Fruit fly (Drosophila melanogaster): ENCODE data around the gene Grl65a.

dm6 chr3L:6665541-6665940 is 2.1 kb downstream of the Grl65a start, which contains the start of gene eIF4E4:
- TF ChIP-seq ss (GFP tag; optimal IDR thresholded peaks at IDR 0.05), result no peak
- no peak for TF ChIP-seq CG31627 (GFP tag; optimal IDR thresholded peaks at IDR 0.05)
- TF ChIP-seq CG8319 (GFP tag; optimal IDR thresholded peaks at IDR 0.05), result no peak

Data from whole organism, prepupa.